Fruit fly (Drosophila melanogaster) whole organism, prepupa: ENCODE measurements around the gene alpha-Man-Ib.

ENCODE experiments used
- Blimp-1 ChIP-seq: fragments of 200-800 bp; sonication (Bioruptor generic); optimal IDR thresholded peaks from 3 replicates; lab custom pipeline; 2017; ENCODE audit warnings: missing biosample characterization, missing genetic modification characterization, mild to moderate bottlenecking, moderate library complexity, missing genetic modification reagents
- CG10631 ChIP-seq: fragments of 200-800 bp; sonication (Bioruptor generic); optimal IDR thresholded peaks from 2 replicates; lab custom pipeline; 2016; ENCODE audit warnings: missing biosample characterization, missing genetic modification characterization
- CG10669 ChIP-seq: fragments of 200-800 bp; sonication (Bioruptor generic); optimal IDR thresholded peaks from 3 replicates; lab custom pipeline; 2018; ENCODE audit warnings: missing biosample characterization, mild to moderate bottlenecking, missing genetic modification characterization, moderate library complexity
- CG11762 ChIP-seq: fragments of 200-800 bp; sonication (Bioruptor generic); optimal IDR thresholded peaks from 3 replicates; lab custom pipeline; 2016; ENCODE audit warnings: missing biosample characterization, missing genetic modification characterization; ENCODE audit not compliant: insufficient read depth
- CG11902 ChIP-seq: fragments of 200-800 bp; sonication (Bioruptor generic); optimal IDR thresholded peaks from 3 replicates; lab custom pipeline; 2016; ENCODE audit warnings: missing biosample characterization, missing genetic modification characterization
- CG16779 ChIP-seq: fragments of 200-800 bp; sonication (Bioruptor generic); optimal IDR thresholded peaks from 3 replicates; lab custom pipeline; 2017; ENCODE audit warnings: missing biosample characterization, mild to moderate bottlenecking, missing genetic modification characterization
- CG3032 ChIP-seq: fragments of 200-800 bp; optimal IDR thresholded peaks from 2 replicates; lab custom pipeline; 2019; ENCODE audit warnings: missing biosample characterization, mild to moderate bottlenecking, missing genetic modification characterization, moderate library complexity
- CG31627 ChIP-seq: fragments of 200-800 bp; sonication (Bioruptor generic); optimal IDR thresholded peaks from 3 replicates; lab custom pipeline; 2016; ENCODE audit warnings: missing biosample characterization, missing genetic modification characterization
- CG32006 ChIP-seq: fragments of 200-800 bp; sonication (Bioruptor generic); optimal IDR thresholded peaks from 3 replicates; lab custom pipeline; 2017; ENCODE audit warnings: missing biosample characterization, mild to moderate bottlenecking, missing genetic modification characterization
- CG34406 ChIP-seq: fragments of 200-800 bp; sonication (Bioruptor generic); optimal IDR thresholded peaks from 3 replicates; lab custom pipeline; 2016; ENCODE audit warnings: missing biosample characterization, missing genetic modification characterization
- CG6163 ChIP-seq: fragments of 200-800 bp; sonication (Bioruptor generic); IDR thresholded peaks from 3 replicates; pipeline ENCODE4 v1.3.6; 2022; ENCODE audit warnings: missing biosample characterization, missing genetic modification characterization
- CG6808 ChIP-seq: fragments of 200-800 bp; sonication (Bioruptor generic); optimal IDR thresholded peaks from 3 replicates; lab custom pipeline; 2017; ENCODE audit warnings: missing biosample characterization, missing genetic modification characterization, mild to moderate bottlenecking, moderate library complexity, missing genetic modification reagents
- CG6854 ChIP-seq: fragments of 200-800 bp; sonication (Bioruptor generic); optimal IDR thresholded peaks from 2 replicates; lab custom pipeline; 2017; ENCODE audit warnings: missing biosample characterization, mild to moderate bottlenecking, missing genetic modification characterization
- CG8319 ChIP-seq: fragments of 200-800 bp; sonication (Bioruptor generic); optimal IDR thresholded peaks from 3 replicates; lab custom pipeline; 2016; ENCODE audit warnings: missing biosample characterization, missing genetic modification characterization
- CG8632 ChIP-seq: fragments of 200-800 bp; sonication (Bioruptor generic); optimal IDR thresholded peaks from 3 replicates; lab custom pipeline; 2016; ENCODE audit warnings: missing biosample characterization, missing genetic modification characterization
- CG9139 ChIP-seq: fragments of 200-800 bp; sonication (Bioruptor generic); optimal IDR thresholded peaks from 3 replicates; lab custom pipeline; 2017; ENCODE audit warnings: missing biosample characterization, mild to moderate bottlenecking, missing genetic modification characterization
- Eip75B ChIP-seq: fragments of 200-800 bp; sonication (Bioruptor generic); optimal IDR thresholded peaks from 3 replicates; lab custom pipeline; 2016; ENCODE audit warnings: missing biosample characterization, missing genetic modification characterization
- Eip78C ChIP-seq: fragments of 200-800 bp; sonication (Bioruptor generic); peaks from one replicate; lab custom pipeline; 2016; ENCODE audit warnings: missing biosample characterization, missing genetic modification characterization
- Ets21C ChIP-seq: fragments of 200-800 bp; sonication (Bioruptor generic); optimal IDR thresholded peaks from 3 replicates; lab custom pipeline; 2016; ENCODE audit warnings: missing biosample characterization, missing genetic modification characterization
- Ets96B ChIP-seq: fragments of 200-800 bp; optimal IDR thresholded peaks from 2 replicates; lab custom pipeline; 2019; ENCODE audit warnings: missing biosample characterization, mild to moderate bottlenecking, missing genetic modification characterization, moderate library complexity
- Gug ChIP-seq: fragments of 200-800 bp; sonication (Bioruptor generic); IDR thresholded peaks from 2 replicates; pipeline ENCODE4 v1.3.6; 2022; ENCODE audit warnings: missing biosample characterization, missing genetic modification characterization
- Hr39 ChIP-seq: fragments of 200-800 bp; sonication (Bioruptor generic); optimal IDR thresholded peaks from 2 replicates; lab custom pipeline; 2016; ENCODE audit warnings: missing biosample characterization, missing genetic modification characterization
- Hr4 ChIP-seq: fragments of 200-800 bp; sonication (Bioruptor generic); optimal IDR thresholded peaks from 3 replicates; lab custom pipeline; 2016; ENCODE audit warnings: missing biosample characterization, missing genetic modification characterization
- Met ChIP-seq: fragments of 200-800 bp; sonication (Bioruptor generic); optimal IDR thresholded peaks from 3 replicates; lab custom pipeline; 2016; ENCODE audit warnings: missing biosample characterization, missing genetic modification characterization
- OdsH ChIP-seq: fragments of 200-800 bp; sonication (Bioruptor generic); optimal IDR thresholded peaks from 3 replicates; lab custom pipeline; 2016; ENCODE audit warnings: missing biosample characterization, missing genetic modification characterization
- Smox ChIP-seq: fragments of 200-800 bp; sonication (Bioruptor generic); optimal IDR thresholded peaks from 3 replicates; lab custom pipeline; 2016; ENCODE audit warnings: missing biosample characterization, missing genetic modification characterization
- Sox102F ChIP-seq: fragments of 200-800 bp; sonication (Bioruptor generic); optimal IDR thresholded peaks from 2 replicates; lab custom pipeline; 2016; ENCODE audit warnings: missing biosample characterization, mild to moderate bottlenecking, missing genetic modification characterization
- Sox14 ChIP-seq: fragments of 200-800 bp; sonication (Bioruptor generic); optimal IDR thresholded peaks from 3 replicates; lab custom pipeline; 2016; ENCODE audit warnings: missing biosample characterization, missing genetic modification characterization
- Sox15 ChIP-seq: fragments of 200-800 bp; sonication (Bioruptor generic); optimal IDR thresholded peaks from 3 replicates; lab custom pipeline; 2016; ENCODE audit warnings: missing biosample characterization, missing genetic modification characterization
- acj6 ChIP-seq: fragments of 200-800 bp; sonication (Bioruptor generic); optimal IDR thresholded peaks from 3 replicates; lab custom pipeline; 2016; ENCODE audit warnings: missing biosample characterization, missing genetic modification characterization
- dac ChIP-seq: fragments of 200-800 bp; sonication (Bioruptor generic); optimal IDR thresholded peaks from 2 replicates; lab custom pipeline; 2017; ENCODE audit warnings: missing biosample characterization, mild to moderate bottlenecking, missing genetic modification characterization
- eg ChIP-seq: fragments of 200-800 bp; sonication (Bioruptor generic); IDR thresholded peaks from 3 replicates; pipeline ENCODE4 v1.3.6; 2022; ENCODE audit warnings: missing biosample characterization, missing genetic modification characterization
- esn ChIP-seq: fragments of 200-800 bp; sonication (Bioruptor generic); optimal IDR thresholded peaks from 2 replicates; lab custom pipeline; 2016; ENCODE audit warnings: missing biosample characterization, mild to moderate bottlenecking, missing genetic modification characterization, moderate library complexity
- fkh ChIP-seq: fragments of 200-800 bp; sonication (Bioruptor generic); optimal IDR thresholded peaks from 3 replicates; lab custom pipeline; 2017; ENCODE audit warnings: missing biosample characterization, mild to moderate bottlenecking, missing genetic modification characterization, moderate library complexity
- lz ChIP-seq: fragments of 200-800 bp; sonication (Bioruptor generic); optimal IDR thresholded peaks from 3 replicates; lab custom pipeline; 2016; ENCODE audit warnings: missing biosample characterization, missing genetic modification characterization
- pdm3 ChIP-seq: fragments of 200-800 bp; sonication (Bioruptor generic); optimal IDR thresholded peaks from 3 replicates; lab custom pipeline; 2016; ENCODE audit warnings: missing biosample characterization, missing genetic modification characterization
- svp ChIP-seq: fragments of 200-800 bp; sonication (Bioruptor generic); peaks from one replicate; lab custom pipeline; 2016; ENCODE audit warnings: missing biosample characterization, missing genetic modification characterization
- topi ChIP-seq: fragments of 200-800 bp; sonication (Bioruptor generic); optimal IDR thresholded peaks from 3 replicates; lab custom pipeline; 2016; ENCODE audit warnings: missing biosample characterization, missing genetic modification characterization
- vri ChIP-seq: fragments of 200-800 bp; sonication (Bioruptor generic); optimal IDR thresholded peaks from 3 replicates; lab custom pipeline; 2016; ENCODE audit warnings: missing biosample characterization, mild to moderate bottlenecking, missing genetic modification characterization

Gene alpha-Man-Ib

DNA sequence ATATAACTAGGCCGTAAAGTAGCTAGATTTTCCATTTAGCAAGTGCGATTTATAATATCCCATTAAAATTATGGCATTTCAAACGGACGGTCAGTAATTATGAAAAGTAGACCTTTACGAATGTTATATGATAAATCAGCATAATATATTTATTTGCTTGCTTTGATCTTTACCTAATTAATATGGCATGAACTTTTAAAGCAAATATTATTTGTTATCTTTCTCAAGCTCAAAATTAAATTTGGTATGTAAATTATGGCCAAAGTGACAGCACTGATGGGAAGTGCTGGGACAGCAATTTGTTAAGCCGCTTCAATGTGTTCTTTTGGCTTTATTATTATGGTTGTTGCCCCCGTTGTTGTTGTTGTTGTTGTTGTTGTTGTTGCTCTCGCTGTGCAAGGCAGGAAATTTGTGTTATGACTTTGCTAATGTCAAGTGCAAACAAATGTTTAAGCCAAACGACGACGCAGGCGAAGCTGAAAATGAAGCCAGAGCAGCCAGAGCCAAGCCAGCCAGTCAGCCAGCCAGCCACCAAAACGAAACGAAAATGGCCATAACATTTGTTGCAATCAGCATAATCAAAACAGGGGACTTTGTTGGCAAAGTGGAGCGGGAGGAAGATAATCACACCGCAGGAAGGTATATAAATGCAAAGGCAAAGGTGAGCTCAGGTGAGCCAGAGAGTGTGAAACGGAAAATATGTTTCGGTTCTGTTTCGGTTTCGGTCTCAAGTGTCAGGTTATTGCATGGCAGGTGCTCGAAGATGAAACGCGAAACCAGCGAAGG, 29.9 kb downstream of the alpha-Man-Ib start:
- TF ChIP-seq Eip75B (no peak), Ets21C (GFP tag; lab: Kevin White, UChicago) (no peak), acj6 (GFP tag; lab: Kevin White, UChicago) (no peak), CG31627 (no peak), pdm3 (GFP tag; lab: Kevin White, UChicago) (no peak), Met (GFP tag; lab: Kevin White, UChicago) (no peak), vri (GFP tag; lab: Kevin White, UChicago) (no peak), Hr4 (GFP tag; lab: Kevin White, UChicago) (no peak), Ets96B (tag; lab: Kevin White, UChicago) (peak; percentile 9), eg (no peak), Sox15 (no peak), CG8632 (GFP tag; lab: Kevin White, UChicago) (no peak), svp (peak; percentile 55), dac (GFP tag; lab: Kevin White, UChicago) (no peak), Eip78C (peak; percentile 57), fkh (peak; percentile 30), CG9139 (GFP tag; lab: Kevin White, UChicago) (no peak), Sox14 (GFP tag; lab: Kevin White, UChicago) (peak; percentile 2), lz (no peak), CG8319 (GFP tag; lab: Kevin White, UChicago) (no peak), CG3032 (no peak), OdsH (GFP tag; lab: Kevin White, UChicago) (no peak), CG32006 (GFP tag; lab: Kevin White, UChicago) (peak; percentile 7), CG16779 (no peak), CG34406 (GFP tag; lab: Kevin White, UChicago) (no peak), CG10631 (GFP tag; lab: Kevin White, UChicago) (no peak)

DNA sequence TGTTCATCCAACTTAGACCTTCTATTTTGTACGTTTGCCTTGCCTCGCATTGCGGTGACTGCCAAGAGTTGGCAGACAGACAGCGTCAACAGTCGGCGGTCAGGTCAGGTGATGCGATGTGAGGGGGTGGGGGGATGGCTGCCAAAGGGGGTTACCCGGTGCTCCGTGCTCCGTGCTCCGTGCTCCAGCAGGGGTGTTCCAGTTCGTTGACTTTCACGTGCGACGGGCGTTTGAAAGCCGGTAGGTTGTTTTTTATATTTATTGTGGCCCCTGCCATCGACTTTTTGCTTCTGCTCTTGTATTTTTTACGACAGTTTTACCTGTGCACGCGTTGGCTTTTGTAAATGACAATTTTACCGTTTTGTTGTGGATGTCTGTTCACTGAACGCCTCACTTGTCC, 30.6 kb downstream of the alpha-Man-Ib start:
- 0 out of 3 replicates have a peak, but pooled peaks have one; percentile 7 for TF ChIP-seq eg
- no peak for TF ChIP-seq CG11902
- TF ChIP-seq Gug: no peak
- TF ChIP-seq CG6163 (GFP tag; lab: Robert Waterston, UW): 0 out of 3 replicates have a peak, but pooled peaks have one; percentile 7
- TF ChIP-seq esn (GFP tag; lab: Kevin White, UChicago): no peak
- TF ChIP-seq CG10669 (GFP tag; lab: Kevin White, UChicago): no peak
- no peak for TF ChIP-seq CG10631 (GFP tag; lab: Kevin White, UChicago)
- TF ChIP-seq lz: no peak
- no peak for TF ChIP-seq CG6854 (GFP tag; lab: Kevin White, UChicago)
- no peak for TF ChIP-seq Ets21C (GFP tag; lab: Kevin White, UChicago)

- TF ChIP-seq CG6854 (GFP tag; lab: Kevin White, UChicago): no peak
- TF ChIP-seq Sox102F (GFP tag; lab: Kevin White, UChicago): no peak
- TF ChIP-seq CG6808: no peak
- TF ChIP-seq Hr39 (GFP tag; lab: Kevin White, UChicago): no peak
- no peak for TF ChIP-seq OdsH (GFP tag; lab: Kevin White, UChicago)
- TF ChIP-seq CG11762 (GFP tag; lab: Kevin White, UChicago): no peak
- no peak for TF ChIP-seq Blimp-1 (GFP tag; lab: Kevin White, UChicago)
- TF ChIP-seq fkh: peak; percentile 70
- TF ChIP-seq Smox (GFP tag; lab: Kevin White, UChicago): no peak
- TF ChIP-seq vri (GFP tag; lab: Kevin White, UChicago): no peak
- TF ChIP-seq eg: 0 out of 3 replicates have a peak, but pooled peaks have one; percentile 35
- no peak for TF ChIP-seq topi (GFP tag; lab: Kevin White, UChicago)
- TF ChIP-seq Ets96B (tag; lab: Kevin White, UChicago): no peak
- peak; percentile 25 for TF ChIP-seq Eip78C
- TF ChIP-seq acj6 (GFP tag; lab: Kevin White, UChicago): no peak
Observed at dm6 chr3R:29077572-29077971, 35.0 kb downstream of the alpha-Man-Ib start.
